Fruit fly (Drosophila melanogaster): ENCODE results near the gene Acsf2.

Acsf2 gene

DNA sequence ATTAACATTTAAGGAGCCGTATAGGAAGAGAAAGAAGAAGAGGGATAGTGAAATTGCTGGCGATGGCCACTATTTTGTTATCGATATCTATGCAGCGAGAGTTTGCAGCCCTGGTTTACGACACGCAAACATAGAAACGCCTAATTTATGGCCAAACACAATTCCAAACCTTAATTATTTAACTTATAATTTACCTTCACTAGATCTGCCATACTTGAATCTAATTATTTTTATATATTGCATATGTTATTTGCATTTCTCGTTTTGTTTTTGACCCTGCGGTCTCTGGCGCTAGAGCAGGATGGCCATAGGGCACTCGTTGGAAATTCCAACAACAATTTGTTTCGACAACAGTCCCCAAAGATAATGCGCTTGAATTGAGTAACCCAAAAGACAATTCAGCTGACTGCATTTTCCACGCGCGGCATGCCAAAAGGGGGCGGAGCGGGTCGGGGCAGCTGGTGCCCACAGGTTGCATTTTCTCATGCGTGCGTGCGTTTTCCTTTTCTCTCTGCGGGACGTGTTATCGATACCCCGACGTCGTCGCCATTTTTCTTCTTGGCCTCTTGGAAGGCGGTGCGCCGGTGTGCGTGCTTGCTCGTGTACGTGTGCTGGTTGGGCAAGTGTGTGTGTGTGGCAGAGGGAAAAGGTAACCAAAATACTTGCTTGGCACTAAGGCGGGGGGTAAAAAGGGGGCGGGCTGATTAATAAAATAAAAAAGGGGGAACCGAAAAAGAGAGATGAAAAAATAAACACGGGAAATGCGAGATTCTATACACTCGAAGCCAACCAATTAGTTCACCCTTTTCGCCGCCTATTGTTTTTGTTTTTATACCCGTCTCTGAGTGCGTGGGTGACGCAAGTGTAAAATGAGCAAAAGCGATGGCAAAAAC, 16.8 kb downstream of the Acsf2 start (continued):
- TF ChIP-seq CG13775 (GFP tag; optimal IDR thresholded peaks at IDR 0.05) (peak; percentile 41), emc (GFP tag; optimal IDR thresholded peaks at IDR 0.05) (no peak), cad (GFP tag; optimal IDR thresholded peaks at IDR 0.05) (no peak), danr (GFP tag; IDR thresholded peaks at IDR 0.05) (no peak), cato (GFP tag; optimal IDR thresholded peaks at IDR 0.05; ENCODE audit: borderline replicate concordance) (no peak), tio (GFP tag; optimal IDR thresholded peaks at IDR 0.05) (no peak), CG32772 (GFP tag; IDR thresholded peaks at IDR 0.05) (peak; percentile 64), CG4730 (GFP tag; IDR thresholded peaks at IDR 0.05) (peak; percentile 42), Atf-2 (GFP tag; optimal IDR thresholded peaks at IDR 0.05) (no peak), Sin3A (optimal IDR thresholded peaks at IDR 0.05) (peak; percentile 79), Bgb (GFP tag; IDR thresholded peaks at IDR 0.05; ENCODE audit: partially characterized antibody) (peak; percentile 55), cg (GFP tag; optimal IDR thresholded peaks at IDR 0.05) (peak; percentile 89), rib (GFP tag; IDR thresholded peaks at IDR 0.05) (peak; percentile 34), ems (GFP tag; optimal IDR thresholded peaks at IDR 0.05) (peak; percentile 10), stwl (tag; optimal IDR thresholded peaks at IDR 0.05) (peak; percentile 45), CG17186 (GFP tag; optimal IDR thresholded peaks at IDR 0.05) (peak; percentile 54), CG5180 (GFP tag; optimal IDR thresholded peaks at IDR 0.05) (no peak), Bdp1 (GFP tag; optimal IDR thresholded peaks at IDR 0.05) (no peak), CG9797 (GFP tag; optimal IDR thresholded peaks at IDR 0.05) (peak; percentile 21), CG17568 (GFP tag; optimal IDR thresholded peaks at IDR 0.05) (no peak), Fer2 (tag; optimal IDR thresholded peaks at IDR 0.05) (no peak), dmrt11E (tag; optimal IDR thresholded peaks at IDR 0.05) (no peak), CG4617 (GFP tag; optimal IDR thresholded peaks at IDR 0.05; ENCODE audit: borderline replicate concordance) (no peak), CG8765 (GFP tag; IDR thresholded peaks at IDR 0.05) (peak; percentile 52; the same call in 1 of the 2 replicates), grn (GFP tag; optimal IDR thresholded peaks at IDR 0.05) (no peak), ash1 (GFP tag; optimal IDR thresholded peaks at IDR 0.05) (no peak), CG6272 (GFP tag; IDR thresholded peaks at IDR 0.05) (peak; percentile 36), Ada2b (GFP tag; IDR thresholded peaks at IDR 0.05) (peak; percentile 41; the same call in 1 of the 2 replicates), Dll (GFP tag; IDR thresholded peaks at IDR 0.05; ENCODE audit: partially characterized antibody) (peak; percentile 77), mirr (GFP tag; optimal IDR thresholded peaks at IDR 0.05) (no peak), CG3281 (GFP tag; optimal IDR thresholded peaks at IDR 0.05) (no peak), CG15011 (GFP tag; optimal IDR thresholded peaks at IDR 0.05) (no peak), Hr51 (GFP tag; optimal IDR thresholded peaks at IDR 0.05) (peak in 1 of 2 experiments; percentile 5), caup (GFP tag; optimal IDR thresholded peaks at IDR 0.05; ENCODE audit: severe bottlenecking) (no peak), sob (GFP tag; IDR thresholded peaks at IDR 0.05) (peak; percentile 69), H15 (GFP tag; IDR thresholded peaks at IDR 0.05) (peak; percentile 75; the same call in 2 of the 3 replicates), CG1233 (GFP tag; optimal IDR thresholded peaks at IDR 0.05) (no peak), lov (optimal IDR thresholded peaks at IDR 0.05) (no peak), lov (GFP tag; IDR thresholded peaks at IDR 0.05) (no peak), CG4404 (GFP tag; IDR thresholded peaks at IDR 0.05) (no peak), h (optimal IDR thresholded peaks at IDR 0.05) (no peak), sima (GFP tag; optimal IDR thresholded peaks at IDR 0.05) (no peak), da (GFP tag; optimal IDR thresholded peaks at IDR 0.05) (no peak), CG11696 (GFP tag; IDR thresholded peaks at IDR 0.05) (peak; percentile 83), tgo (GFP tag; IDR thresholded peaks at IDR 0.05) (peak; percentile 68), CG16815 (GFP tag; optimal IDR thresholded peaks at IDR 0.05) (peak; percentile 24), CG2129 (GFP tag; IDR thresholded peaks at IDR 0.05; ENCODE audit: partially characterized antibody) (peak; percentile 29; the same call in 1 of the 2 replicates), dysf (GFP tag; IDR thresholded peaks at IDR 0.05) (peak; percentile 71), CG6689 (GFP tag; IDR thresholded peaks at IDR 0.05) (peak; percentile 57), CG10147 (GFP tag; optimal IDR thresholded peaks at IDR 0.05) (no peak)

Measured in whole organism, embryonic.